Worm (Caenorhabditis elegans) whole organism, L1 larva: ENCODE data around the gene faah-6.

Source experiments
- fos-1 ChIP-seq: fragments of 150-350 bp; optimal IDR thresholded peaks from 2 replicates; lab custom pipeline; 2014; ENCODE audit warnings: missing biosample characterization, missing genetic modification characterization
- mdl-1 ChIP-seq, 2 experiments: fragments of 150-350 bp; optimal IDR thresholded peaks; 2 replicates each; lab custom pipeline; 2014 to 2017; ENCODE audit warnings: missing biosample characterization in 2 of 2, missing genetic modification characterization in 2 of 2, inconsistent platforms in 1 of 2
- nhr-90 ChIP-seq: sonication (generic microtip); optimal IDR thresholded peaks from 2 replicates; lab custom pipeline; 2016; ENCODE audit warnings: mild to moderate bottlenecking, missing genetic modification characterization, missing compliant biosample characterization; ENCODE audit not compliant: poor library complexity
- unc-62 ChIP-seq: fragments of 150-350 bp; optimal IDR thresholded peaks from 2 replicates; lab custom pipeline; 2014; ENCODE audit warnings: missing biosample characterization, missing genetic modification reagents, missing genetic modification characterization

- TF ChIP-seq fos-1 (no peak), unc-62 (GFP tag; lab: Kevin White, UChicago) (no peak), nhr-90 (tag; lab: Kevin White, UChicago) (no peak), mdl-1 (tag; optimal IDR thresholded peaks at IDR 0.05; lab: Kevin White, UChicago) (no peak)
Measured at ce11 chrIII:11631111-11631510, 19.1 kb upstream of the faah-6 start.
